Fruit fly (Drosophila melanogaster) whole organism, embryonic: Measurements from ENCODE around the gene sunn.

Experiments
- Abd-B ChIP-seq: fragments of 200-800 bp; sonication (Bioruptor generic); optimal IDR thresholded peaks from 2 replicates; lab custom pipeline; 2018; ENCODE audit warnings: missing biosample characterization, mild to moderate bottlenecking, missing genetic modification characterization, moderate library complexity
- CG11504 ChIP-seq: fragments of 200-800 bp; sonication (Bioruptor generic); optimal IDR thresholded peaks from 3 replicates; lab custom pipeline; 2019; ENCODE audit warnings: missing biosample characterization, mild to moderate bottlenecking, missing genetic modification characterization, moderate library complexity
- CG12942 ChIP-seq: fragments of 200-800 bp; sonication (Bioruptor generic); optimal IDR thresholded peaks from 3 replicates; lab custom pipeline; 2016; ENCODE audit warnings: missing biosample characterization, missing genetic modification characterization
- CG14710 ChIP-seq: fragments of 200-800 bp; sonication (Bioruptor generic); optimal IDR thresholded peaks from 3 replicates; lab custom pipeline; 2019; ENCODE audit warnings: missing biosample characterization, mild to moderate bottlenecking, missing genetic modification characterization, moderate library complexity
- CG32767 ChIP-seq: fragments of 200-800 bp; sonication (Bioruptor generic); IDR thresholded peaks from 2 replicates; pipeline ENCODE4 v1.3.6; 2022; ENCODE audit warnings: missing biosample characterization, missing genetic modification characterization
- Gug ChIP-seq: fragments of 200-800 bp; sonication (Bioruptor generic); IDR thresholded peaks from 4 replicates; pipeline ENCODE4 v1.3.6; 2022; ENCODE audit warnings: missing biosample characterization, missing genetic modification characterization
- Sox102F ChIP-seq: fragments of 200-800 bp; sonication (Bioruptor generic); optimal IDR thresholded peaks from 2 replicates; lab custom pipeline; 2018; ENCODE audit warnings: missing biosample characterization, mild to moderate bottlenecking, missing genetic modification characterization, moderate library complexity
- bigmax ChIP-seq: fragments of 200-800 bp; sonication (Bioruptor generic); optimal IDR thresholded peaks from 2 replicates; lab custom pipeline; 2018; ENCODE audit warnings: missing biosample characterization, mild to moderate bottlenecking, missing genetic modification characterization
- danr ChIP-seq: fragments of 200-800 bp; sonication (Bioruptor generic); IDR thresholded peaks from 2 replicates; pipeline ENCODE4 v1.3.6; 2022; ENCODE audit warnings: missing biosample characterization, missing genetic modification characterization
- dpn ChIP-seq, 2 experiments: fragments of 200-800 bp; sonication (Bioruptor generic); optimal IDR thresholded peaks; 3 replicates each; lab custom pipeline; 2016; ENCODE audit warnings: missing biosample characterization in 2 of 2, missing genetic modification characterization in 2 of 2
- hbn ChIP-seq: fragments of 200-800 bp; sonication (Bioruptor generic); IDR thresholded peaks from 2 replicates; pipeline ENCODE4 v1.3.6; 2022; ENCODE audit warnings: missing biosample characterization, missing genetic modification characterization; ENCODE audit not compliant: partially characterized antibody
- mirr ChIP-seq: fragments of 200-800 bp; sonication (Bioruptor generic); optimal IDR thresholded peaks from 3 replicates; lab custom pipeline; 2018; ENCODE audit warnings: missing biosample characterization, mild to moderate bottlenecking, missing genetic modification characterization
- salm ChIP-seq: fragments of 200-800 bp; sonication (Bioruptor generic); optimal IDR thresholded peaks from 2 replicates; lab custom pipeline; 2018; ENCODE audit warnings: missing biosample characterization, mild to moderate bottlenecking, missing genetic modification characterization
- sim ChIP-seq: fragments of 200-800 bp; sonication (Bioruptor generic); IDR thresholded peaks from 2 replicates; pipeline ENCODE4 v1.3.6; 2022; ENCODE audit warnings: missing biosample characterization, missing genetic modification characterization

dm6 chr3L:11772608-11773017 is 44.5 kb downstream of the sunn start:
- TF ChIP-seq danr (GFP tag; lab: Robert Waterston, UW) (no peak), sim (GFP tag; lab: Robert Waterston, UW) (no peak), dpn (GFP tag; optimal IDR thresholded peaks at IDR 0.05; lab: Kevin White, UChicago) (no peak), CG32767 (GFP tag; lab: Robert Waterston, UW) (no peak), CG11504 (tag; lab: Kevin White, UChicago) (no peak), CG14710 (tag; lab: Kevin White, UChicago) (no peak), Sox102F (GFP tag; lab: Kevin White, UChicago) (no peak), Gug (GFP tag; lab: Robert Waterston, UW) (no peak), salm (tag; lab: Kevin White, UChicago) (peak; percentile 23), bigmax (GFP tag; lab: Kevin White, UChicago) (no peak), hbn (GFP tag; lab: Robert Waterston, UW) (no peak), CG12942 (GFP tag; lab: Kevin White, UChicago) (no peak), Abd-B (no peak), mirr (GFP tag; lab: Kevin White, UChicago) (peak; percentile 99)
